Fruit fly (Drosophila melanogaster) whole organism, embryonic: ENCODE data around the gene CG7191.
A peak's percentile ranks its signal among the peaks of the same experiment; 100 is the strongest.

ENCODE experiments used
- Blimp-1 ChIP-seq: fragments of 200-800 bp; sonication (Bioruptor generic); optimal IDR thresholded peaks from 3 replicates; lab custom pipeline; 2018; ENCODE audit warnings: missing biosample characterization, missing genetic modification characterization, mild to moderate bottlenecking, moderate library complexity, missing genetic modification reagents
- CG12744 ChIP-seq: fragments of 200-800 bp; sonication (Bioruptor generic); optimal IDR thresholded peaks from 2 replicates; lab custom pipeline; 2016; ENCODE audit warnings: missing biosample characterization, missing genetic modification characterization
- CG13424 ChIP-seq: fragments of 200-800 bp; sonication (Bioruptor generic); optimal IDR thresholded peaks from 2 replicates; lab custom pipeline; 2019; ENCODE audit warnings: missing biosample characterization, mild to moderate bottlenecking, missing genetic modification characterization, moderate library complexity
- CG1529 ChIP-seq: fragments of 200-800 bp; sonication (Bioruptor generic); optimal IDR thresholded peaks from 3 replicates; lab custom pipeline; 2018; ENCODE audit warnings: missing biosample characterization, missing genetic modification characterization
- CG15696 ChIP-seq: fragments of 200-800 bp; sonication (Bioruptor generic); optimal IDR thresholded peaks from 2 replicates; lab custom pipeline; 2019; ENCODE audit warnings: missing biosample characterization, mild to moderate bottlenecking, missing genetic modification characterization, moderate library complexity
- CG16813 ChIP-seq: fragments of 200-800 bp; sonication (Bioruptor generic); IDR thresholded peaks from 3 replicates; pipeline ENCODE4 v1.3.6; 2022; ENCODE audit warnings: missing biosample characterization, missing genetic modification characterization; ENCODE audit not compliant: partially characterized antibody
- CG17186 ChIP-seq: fragments of 200-800 bp; sonication (Bioruptor generic); optimal IDR thresholded peaks from 3 replicates; lab custom pipeline; 2017; ENCODE audit warnings: missing biosample characterization, missing genetic modification reagents, missing genetic modification characterization
- CG1792 ChIP-seq: fragments of 200-800 bp; sonication (Bioruptor generic); optimal IDR thresholded peaks from 2 replicates; lab custom pipeline; 2016; ENCODE audit warnings: missing biosample characterization, missing genetic modification characterization
- CG18011 ChIP-seq: fragments of 200-800 bp; sonication (Bioruptor generic); optimal IDR thresholded peaks from 2 replicates; lab custom pipeline; 2017; ENCODE audit warnings: missing biosample characterization, missing genetic modification characterization, mild to moderate bottlenecking, moderate library complexity, missing genotype
- CG18619 ChIP-seq: fragments of 200-800 bp; sonication (Bioruptor generic); optimal IDR thresholded peaks from 3 replicates; lab custom pipeline; 2017; ENCODE audit warnings: missing biosample characterization, mild to moderate bottlenecking, missing genetic modification characterization
- CG18764 ChIP-seq: fragments of 200-800 bp; sonication (Bioruptor generic); optimal IDR thresholded peaks from 3 replicates; lab custom pipeline; 2016; ENCODE audit warnings: missing biosample characterization, missing genetic modification characterization
- CG2120 ChIP-seq: fragments of 200-800 bp; sonication (Bioruptor generic); optimal IDR thresholded peaks from 3 replicates; lab custom pipeline; 2016; ENCODE audit warnings: missing biosample characterization, missing genetic modification characterization
- CG2199 ChIP-seq: fragments of 200-800 bp; sonication (Bioruptor generic); IDR thresholded peaks from 3 replicates; pipeline ENCODE4 v1.3.6; 2022; ENCODE audit warnings: missing biosample characterization, missing genetic modification characterization
- CG2875 ChIP-seq: fragments of 200-800 bp; sonication (Bioruptor generic); optimal IDR thresholded peaks from 2 replicates; lab custom pipeline; 2017; ENCODE audit warnings: missing biosample characterization, mild to moderate bottlenecking, missing genetic modification characterization, missing genetic modification reagents
- CG3407 ChIP-seq: fragments of 200-800 bp; sonication (Bioruptor generic); optimal IDR thresholded peaks from 2 replicates; lab custom pipeline; 2018; ENCODE audit warnings: missing biosample characterization, mild to moderate bottlenecking, missing genetic modification characterization
- CG43689 ChIP-seq: fragments of 200-800 bp; sonication (Bioruptor generic); IDR thresholded peaks from 2 replicates; pipeline ENCODE4 v1.3.6; 2022; ENCODE audit warnings: missing biosample characterization, missing genetic modification characterization
- CG4854 ChIP-seq: fragments of 200-800 bp; sonication (Bioruptor generic); optimal IDR thresholded peaks from 2 replicates; lab custom pipeline; 2016; ENCODE audit warnings: missing biosample characterization, missing genetic modification characterization, inconsistent platforms
- CG6254 ChIP-seq: fragments of 200-800 bp; sonication (Bioruptor generic); optimal IDR thresholded peaks from 3 replicates; lab custom pipeline; 2017; ENCODE audit warnings: mild to moderate bottlenecking, missing biosample characterization, missing genetic modification reagents, missing genetic modification characterization
- CG6654 ChIP-seq: fragments of 200-800 bp; sonication (Bioruptor generic); optimal IDR thresholded peaks from 2 replicates; lab custom pipeline; 2017; ENCODE audit warnings: missing biosample characterization, mild to moderate bottlenecking, missing genetic modification characterization
- CG6683 ChIP-seq: fragments of 200-800 bp; sonication (Bioruptor generic); optimal IDR thresholded peaks from 2 replicates; lab custom pipeline; 2017; ENCODE audit warnings: missing biosample characterization, mild to moderate bottlenecking, missing genetic modification characterization, missing genetic modification reagents
- CG7357 ChIP-seq: fragments of 200-800 bp; sonication (Bioruptor generic); IDR thresholded peaks from 3 replicates; pipeline ENCODE4 v1.3.6; 2022; ENCODE audit warnings: missing biosample characterization, missing genetic modification characterization
- CG7745 ChIP-seq: fragments of 200-800 bp; sonication (Bioruptor generic); optimal IDR thresholded peaks from 2 replicates; lab custom pipeline; 2018; ENCODE audit warnings: missing biosample characterization, mild to moderate bottlenecking, missing genetic modification characterization, moderate library complexity
- CG7963 ChIP-seq: fragments of 200-800 bp; sonication (Bioruptor generic); IDR thresholded peaks from 3 replicates; pipeline ENCODE4 v1.3.6; 2022; ENCODE audit warnings: missing biosample characterization, missing genetic modification characterization; ENCODE audit not compliant: partially characterized antibody
- CG8944 ChIP-seq: fragments of 200-800 bp; sonication (Bioruptor generic); optimal IDR thresholded peaks from 3 replicates; lab custom pipeline; 2016; ENCODE audit warnings: missing biosample characterization, missing genetic modification characterization
- CG9215 ChIP-seq: fragments of 200-800 bp; sonication (Bioruptor generic); IDR thresholded peaks from 2 replicates; pipeline ENCODE4 v1.3.6; 2022; ENCODE audit warnings: missing biosample characterization, missing genetic modification characterization
- Fer2 ChIP-seq: fragments of 200-800 bp; sonication (Bioruptor generic); optimal IDR thresholded peaks from 2 replicates; lab custom pipeline; 2018; ENCODE audit warnings: missing biosample characterization, mild to moderate bottlenecking, missing genetic modification characterization, moderate library complexity
- H2.0 ChIP-seq: fragments of 200-800 bp; sonication (Bioruptor generic); IDR thresholded peaks from 2 replicates; pipeline ENCODE4 v1.3.6; 2022; ENCODE audit warnings: missing biosample characterization, missing genetic modification characterization
- HmgD ChIP-seq: fragments of 200-800 bp; sonication (Bioruptor generic); optimal IDR thresholded peaks from 3 replicates; lab custom pipeline; 2016; ENCODE audit warnings: missing biosample characterization, missing genetic modification characterization
- Nf-YA ChIP-seq: fragments of 200-800 bp; sonication (Bioruptor generic); IDR thresholded peaks from 2 replicates; pipeline ENCODE4 v1.3.6; 2022; ENCODE audit warnings: missing biosample characterization, missing genetic modification characterization
- Rfx ChIP-seq: fragments of 200-800 bp; sonication (Bioruptor generic); IDR thresholded peaks from 2 replicates; pipeline ENCODE4 v1.3.6; 2022; ENCODE audit warnings: missing biosample characterization, missing genetic modification characterization
- Rx ChIP-seq: fragments of 200-800 bp; sonication (Bioruptor generic); IDR thresholded peaks from 2 replicates; pipeline ENCODE4 v1.3.6; 2022; ENCODE audit warnings: missing biosample characterization, missing genetic modification characterization
- Sry-δ ChIP-seq: fragments of 200-800 bp; sonication (Bioruptor generic); optimal IDR thresholded peaks from 2 replicates; lab custom pipeline; 2016; ENCODE audit warnings: missing biosample characterization, missing genetic modification characterization
- Stat92E ChIP-seq, 3 experiments: fragments of >200 bp in 2 of 3; fragments of 200-800 bp in 1 of 3; sonication (Bioruptor generic) in 1 of 3; optimal IDR thresholded peaks; 2 replicates each; lab custom pipeline; 2017 to 2019; ENCODE audit warnings: missing biosample characterization in 3 of 3, missing genetic modification characterization in 3 of 3, mild to moderate bottlenecking in 1 of 3, moderate library complexity in 1 of 3
- al ChIP-seq: fragments of 200-800 bp; sonication (Bioruptor generic); IDR thresholded peaks from 2 replicates; pipeline ENCODE4 v1.3.6; 2022; ENCODE audit warnings: missing biosample characterization, missing genetic modification characterization
- ap ChIP-seq: fragments of 200-800 bp; sonication (Bioruptor generic); IDR thresholded peaks from 2 replicates; pipeline ENCODE4 v1.3.6; 2022; ENCODE audit warnings: missing biosample characterization, missing genetic modification characterization
- btn ChIP-seq: fragments of 200-800 bp; sonication (Bioruptor generic); optimal IDR thresholded peaks from 2 replicates; lab custom pipeline; 2016; ENCODE audit warnings: missing biosample characterization, missing genetic modification characterization
- caup ChIP-seq: fragments of 200-800 bp; sonication (Bioruptor generic); optimal IDR thresholded peaks from 3 replicates; lab custom pipeline; 2017; ENCODE audit warnings: missing biosample characterization, mild to moderate bottlenecking, missing genetic modification characterization, moderate library complexity; ENCODE audit not compliant: severe bottlenecking
- ci ChIP-seq: fragments of 200-800 bp; sonication (Bioruptor generic); IDR thresholded peaks from 3 replicates; pipeline ENCODE4 v1.3.6; 2022; ENCODE audit warnings: missing biosample characterization, missing genetic modification characterization
- gcm ChIP-seq: fragments of 200-800 bp; sonication (Bioruptor generic); optimal IDR thresholded peaks from 2 replicates; lab custom pipeline; 2019; ENCODE audit warnings: missing biosample characterization, mild to moderate bottlenecking, missing genetic modification characterization, moderate library complexity
- jing ChIP-seq: fragments of 200-800 bp; sonication (Bioruptor generic); optimal IDR thresholded peaks from 2 replicates; lab custom pipeline; 2018; ENCODE audit warnings: missing biosample characterization, mild to moderate bottlenecking, missing genetic modification characterization
- kay ChIP-seq: fragments of 200-800 bp; sonication (Bioruptor generic); optimal IDR thresholded peaks from 2 replicates; lab custom pipeline; 2016; ENCODE audit warnings: missing biosample characterization, missing genetic modification characterization
- ken ChIP-seq: fragments of 200-800 bp; sonication (Bioruptor generic); IDR thresholded peaks from 3 replicates; pipeline ENCODE4 v1.3.6; 2022; ENCODE audit warnings: missing biosample characterization, missing genetic modification characterization
- nmo ChIP-seq: fragments of 200-800 bp; sonication (Bioruptor generic); optimal IDR thresholded peaks from 2 replicates; lab custom pipeline; 2018; ENCODE audit warnings: missing biosample characterization, mild to moderate bottlenecking, missing genetic modification characterization, moderate library complexity
- odd ChIP-seq: fragments of 200-800 bp; sonication (Bioruptor generic); optimal IDR thresholded peaks from 2 replicates; lab custom pipeline; 2017; ENCODE audit warnings: missing biosample characterization, mild to moderate bottlenecking, missing genetic modification characterization
- pita ChIP-seq: fragments of 200-800 bp; sonication (Bioruptor generic); optimal IDR thresholded peaks from 2 replicates; lab custom pipeline; 2017; ENCODE audit warnings: missing biosample characterization, mild to moderate bottlenecking, missing genetic modification characterization
- psq ChIP-seq: fragments of 200-800 bp; sonication (Bioruptor generic); optimal IDR thresholded peaks from 2 replicates; lab custom pipeline; 2017; ENCODE audit warnings: missing biosample characterization, missing genetic modification characterization
- salm ChIP-seq: fragments of 200-800 bp; sonication (Bioruptor generic); optimal IDR thresholded peaks from 2 replicates; lab custom pipeline; 2018; ENCODE audit warnings: missing biosample characterization, mild to moderate bottlenecking, missing genetic modification characterization
- sens ChIP-seq: fragments of 200-800 bp; sonication (Bioruptor generic); peaks from one replicate; lab custom pipeline; 2016; ENCODE audit warnings: missing biosample characterization, missing genetic modification characterization
- ssp ChIP-seq: fragments of 200-800 bp; sonication (Bioruptor generic); IDR thresholded peaks from 2 replicates; pipeline ENCODE4 v1.3.6; 2022; ENCODE audit warnings: missing biosample characterization, missing genetic modification characterization
- tap ChIP-seq: fragments of 200-800 bp; optimal IDR thresholded peaks from 3 replicates; lab custom pipeline; 2019; ENCODE audit warnings: missing biosample characterization, mild to moderate bottlenecking, missing genetic modification characterization, moderate library complexity
- vvl ChIP-seq: fragments of 200-800 bp; sonication (Bioruptor generic); IDR thresholded peaks from 2 replicates; pipeline ENCODE4 v1.3.6; 2022; ENCODE audit warnings: missing biosample characterization, missing genetic modification characterization

Gene CG7191

dm6 chr2L:7813357-7813756 is 45.9 kb downstream of the CG7191 start (continued):
- TF ChIP-seq CG15696 (tag; lab: Kevin White, UChicago) = peak; percentile 73
- peak; percentile 52 for TF ChIP-seq caup
- TF ChIP-seq CG16813 = no peak
- peak; percentile 32 for TF ChIP-seq CG4854 (GFP tag; lab: Kevin White, UChicago)
- TF ChIP-seq CG6254 (GFP tag; lab: Kevin White, UChicago) = peak; percentile 69
- TF ChIP-seq btn (GFP tag; lab: Kevin White, UChicago) = no peak
- no peak for TF ChIP-seq nmo
- TF ChIP-seq ken (GFP tag; lab: Robert Waterston, UW) = no peak
- no peak for TF ChIP-seq H2.0 (GFP tag; lab: Robert Waterston, UW)
- no peak for TF ChIP-seq CG1529
- TF ChIP-seq sens (GFP tag; lab: Kevin White, UChicago) = peak; percentile 77
- no peak for TF ChIP-seq CG12744 (GFP tag; lab: Kevin White, UChicago)
- TF ChIP-seq Rx (GFP tag; lab: Robert Waterston, UW) = no peak
- peak; percentile 39 for TF ChIP-seq CG18764 (GFP tag; lab: Kevin White, UChicago)
- peak; percentile 28; the same call in 1 of the 2 replicates for TF ChIP-seq CG9215 (GFP tag; lab: Robert Waterston, UW)
- TF ChIP-seq CG2199 (GFP tag; lab: Robert Waterston, UW) = no peak
- no peak for TF ChIP-seq CG7963 (GFP tag; lab: Robert Waterston, UW)
- TF ChIP-seq CG6654 (GFP tag; lab: Kevin White, UChicago) = no peak
- TF ChIP-seq HmgD (GFP tag; lab: Kevin White, UChicago) = no peak
- TF ChIP-seq CG43689 (GFP tag; lab: Robert Waterston, UW) = no peak
- no peak for TF ChIP-seq CG8944 (GFP tag; lab: Kevin White, UChicago)
- peak; percentile 54 for TF ChIP-seq odd (GFP tag; lab: Kevin White, UChicago)
- TF ChIP-seq Rfx (GFP tag; lab: Robert Waterston, UW) = peak; percentile 39; the same call in 1 of the 2 replicates
- peak; percentile 75 for TF ChIP-seq Fer2
- TF ChIP-seq CG6683 (GFP tag; lab: Kevin White, UChicago) = peak; percentile 62
- TF ChIP-seq Sry-δ (GFP tag; lab: Kevin White, UChicago) = peak; percentile 1
- TF ChIP-seq CG3407 (GFP tag; lab: Kevin White, UChicago) = peak; percentile 39
- TF ChIP-seq kay = peak; percentile 51
- TF ChIP-seq pita = no peak
- TF ChIP-seq CG1792 (GFP tag; lab: Kevin White, UChicago) = peak; percentile 67
- no peak for TF ChIP-seq ssp
- TF ChIP-seq ap (GFP tag; lab: Robert Waterston, UW) = no peak
- no peak for TF ChIP-seq jing (GFP tag; lab: Kevin White, UChicago)
- TF ChIP-seq al (GFP tag; lab: Robert Waterston, UW) = no peak
- TF ChIP-seq CG13424 = peak; percentile 14
- TF ChIP-seq CG18619 (GFP tag; lab: Kevin White, UChicago) = peak; percentile 34
- TF ChIP-seq CG2875 = peak; percentile 35
- TF ChIP-seq CG2120 (GFP tag; lab: Kevin White, UChicago) = peak; percentile 30
- TF ChIP-seq Blimp-1 (GFP tag; lab: Kevin White, UChicago) = peak; percentile 74
- TF ChIP-seq CG18011 (GFP tag; lab: Kevin White, UChicago) = no peak
- TF ChIP-seq CG7745 = peak; percentile 99
- no peak for TF ChIP-seq psq (GFP tag; lab: Kevin White, UChicago)
- no peak for TF ChIP-seq CG7357 (GFP tag; lab: Robert Waterston, UW)
- no peak for TF ChIP-seq Stat92E (GFP tag; optimal IDR thresholded peaks at IDR 0.05; lab: Kevin White, UChicago)
- TF ChIP-seq Nf-YA (GFP tag; lab: Robert Waterston, UW) = 0 out of 2 replicates have a peak, but pooled peaks have one; percentile 20
- 0 out of 3 replicates have a peak, but pooled peaks have one; percentile 30 for TF ChIP-seq ci (GFP tag; lab: Robert Waterston, UW)
- peak; percentile 30 for TF ChIP-seq tap (tag; lab: Kevin White, UChicago)
- no peak for TF ChIP-seq gcm (GFP tag; lab: Kevin White, UChicago)
- no peak for TF ChIP-seq salm (tag; lab: Kevin White, UChicago)
- peak; percentile 49; the same call in 1 of the 2 replicates for TF ChIP-seq vvl
- TF ChIP-seq CG17186 (GFP tag; lab: Kevin White, UChicago) = peak; percentile 26
